Fruit fly (Drosophila melanogaster) whole organism, embryonic: ENCODE results near the gene CG11588.

ENCODE experiments used
- CG1832 ChIP-seq: fragments of 200-800 bp; sonication (Bioruptor generic); optimal IDR thresholded peaks from 2 replicates; lab custom pipeline; 2017; ENCODE audit warnings: missing biosample characterization, mild to moderate bottlenecking, missing genetic modification characterization, inconsistent platforms
- NfI ChIP-seq: fragments of 200-800 bp; sonication (Bioruptor generic); optimal IDR thresholded peaks from 3 replicates; lab custom pipeline; 2018; ENCODE audit warnings: missing biosample characterization, mild to moderate bottlenecking, missing genetic modification characterization, moderate library complexity
- Sry-β ChIP-seq: fragments of 200-800 bp; sonication (Bioruptor generic); optimal IDR thresholded peaks from 2 replicates; lab custom pipeline; 2018; ENCODE audit warnings: missing biosample characterization, mild to moderate bottlenecking, missing genetic modification characterization, moderate library complexity
- fd3F ChIP-seq: fragments of 200-800 bp; sonication (Bioruptor generic); optimal IDR thresholded peaks from 2 replicates; lab custom pipeline; 2018; ENCODE audit warnings: missing biosample characterization, mild to moderate bottlenecking, missing genetic modification characterization, moderate library complexity

DNA sequence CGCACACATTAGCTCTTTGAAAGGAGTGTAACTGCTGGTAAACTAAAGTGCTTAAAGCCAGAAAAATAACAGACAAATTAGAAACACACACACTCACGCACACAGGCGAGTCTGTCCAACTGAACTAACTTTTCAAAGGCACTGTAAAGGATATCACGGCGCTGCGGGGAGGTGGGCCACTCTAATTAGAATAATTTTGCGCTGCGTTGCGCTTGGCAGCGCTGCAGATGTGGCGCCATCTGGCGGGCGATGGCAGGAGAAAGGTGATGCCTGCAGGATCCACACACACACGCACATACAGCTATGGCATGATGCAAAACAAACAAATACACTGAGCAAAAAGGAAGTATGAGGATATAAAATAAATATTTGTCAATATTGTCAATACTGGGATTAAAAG is 45.3 kb upstream of the CG11588 start:
- no peak for TF ChIP-seq Sry-β (GFP tag; lab: Kevin White, UChicago)
- no peak for TF ChIP-seq CG1832 (GFP tag; lab: Kevin White, UChicago)
- no peak for TF ChIP-seq NfI (GFP tag; lab: Kevin White, UChicago)
- TF ChIP-seq fd3F (GFP tag; lab: Kevin White, UChicago), result no peak
